Worm (Caenorhabditis elegans): ENCODE measurements around the gene bgnt-1.1.

bgnt-1.1 gene

DNA sequence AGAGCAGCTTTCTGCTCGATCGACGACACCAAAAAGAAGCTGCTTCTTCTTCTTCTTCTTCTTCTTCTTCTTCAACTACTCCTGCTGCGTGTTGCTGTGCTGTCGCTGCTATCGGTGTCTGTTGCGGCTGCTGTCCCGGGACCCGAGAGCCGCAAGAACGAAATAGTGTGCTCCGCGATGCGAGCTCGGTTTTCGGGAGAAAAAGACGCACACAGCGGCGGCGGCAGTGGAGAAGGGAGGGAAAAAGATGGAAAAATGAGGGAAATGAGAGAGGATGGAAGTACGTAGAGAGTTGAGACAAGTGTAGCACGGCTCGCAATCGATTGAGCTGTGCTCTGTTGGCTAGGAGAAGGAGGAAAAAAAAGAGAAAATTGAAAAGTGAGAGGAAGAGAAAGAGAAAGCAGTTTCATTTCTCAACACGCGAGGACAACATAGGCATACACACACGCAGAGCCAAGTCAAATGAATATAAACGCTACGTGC, 31.2 kb downstream of the bgnt-1.1 start (continued):
- TF ChIP-seq egl-5 (tag; optimal IDR thresholded peaks at IDR 0.05), result no peak
- no peak for TF ChIP-seq nhr-76 (tag; optimal IDR thresholded peaks at IDR 0.05)
- TF ChIP-seq unc-62 (GFP tag; optimal IDR thresholded peaks at IDR 0.05), result no peak
- no peak for TF ChIP-seq ztf-11 (tag; optimal IDR thresholded peaks at IDR 0.05)

DNA sequence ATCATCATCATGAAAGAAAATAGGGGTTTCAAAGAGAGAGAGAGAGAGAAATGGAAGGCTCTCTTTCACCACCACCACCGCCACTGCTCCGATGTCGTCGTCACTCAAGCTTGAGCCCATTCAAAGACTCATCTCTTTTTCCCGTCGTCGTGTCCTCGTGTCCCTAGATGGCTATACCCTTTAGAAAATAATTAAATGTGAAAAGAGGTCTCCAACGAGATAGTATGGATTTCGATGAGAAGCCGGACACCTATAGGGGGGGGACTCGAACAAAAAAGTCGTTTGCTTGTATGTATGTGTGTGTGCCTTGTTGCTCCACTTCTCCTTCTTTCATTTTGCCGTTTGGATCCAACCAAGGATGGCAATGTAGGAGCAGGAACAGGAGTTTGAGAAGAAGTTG, 32.4 kb downstream of the bgnt-1.1 start:
- TF ChIP-seq nhr-28 (tag; optimal IDR thresholded peaks at IDR 0.05) (no peak), egl-5 (tag; optimal IDR thresholded peaks at IDR 0.05) (peak; percentile 14)

DNA sequence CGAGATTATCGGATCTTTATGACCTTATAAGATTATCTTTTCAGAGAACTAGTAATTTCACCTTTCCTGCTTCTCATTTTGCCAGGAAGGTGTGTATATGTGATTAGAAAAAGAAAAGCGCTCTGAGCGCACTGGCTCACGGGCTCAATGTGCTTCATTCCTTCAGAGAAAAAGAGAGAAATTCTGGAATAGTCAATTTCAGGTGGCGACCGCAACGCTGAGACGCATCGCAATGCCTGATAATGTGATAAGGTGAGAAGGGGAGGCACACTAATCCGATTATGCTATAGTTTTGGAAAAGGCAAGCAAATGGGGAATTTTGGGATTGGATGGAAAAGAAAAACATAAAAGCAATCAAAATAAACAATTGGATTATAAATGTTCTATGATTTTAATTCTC, 33.4 kb downstream of the bgnt-1.1 start:
- TF ChIP-seq elt-2 (tag; optimal IDR thresholded peaks at IDR 0.05) (peak; percentile 53), hmg-11 (tag; optimal IDR thresholded peaks at IDR 0.05) (no peak), nfya-1 (tag; optimal IDR thresholded peaks at IDR 0.05; ENCODE audit: insufficient read depth) (peak; percentile 29), pqm-1 (tag; optimal IDR thresholded peaks at IDR 0.05) (peak; percentile 63)

DNA sequence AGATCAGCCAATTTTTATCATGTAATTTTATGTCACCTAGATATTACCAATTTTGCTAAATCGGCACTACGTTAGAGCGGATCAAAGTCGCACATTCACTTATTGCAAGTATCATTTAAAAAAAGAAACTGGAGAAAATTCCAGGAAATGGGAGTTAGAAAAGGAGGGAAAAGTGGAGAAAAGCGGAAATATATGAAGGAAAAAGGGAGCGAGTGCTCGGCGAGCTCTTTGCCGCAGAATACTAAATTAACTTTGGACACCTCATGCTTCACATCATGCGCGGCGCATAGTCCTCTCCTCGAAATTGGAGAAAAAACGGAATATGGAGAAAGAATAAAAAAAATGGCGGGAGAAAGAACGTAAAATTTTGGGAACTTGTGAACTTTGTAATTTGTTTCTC, 35.0 kb downstream of the bgnt-1.1 start:
- peak; percentile 55 for TF ChIP-seq nfya-1 (tag; optimal IDR thresholded peaks at IDR 0.05; ENCODE audit: insufficient read depth)
- no peak for TF ChIP-seq nhr-67 (tag; optimal IDR thresholded peaks at IDR 0.05)
- TF ChIP-seq egl-5 (tag; optimal IDR thresholded peaks at IDR 0.05), result no peak
- TF ChIP-seq hmg-11 (tag; optimal IDR thresholded peaks at IDR 0.05), result peak; percentile 5
- TF ChIP-seq fkh-10 (GFP tag; optimal IDR thresholded peaks at IDR 0.05), result peak; percentile 86
- TF ChIP-seq eor-1 (tag; optimal IDR thresholded peaks at IDR 0.05), result no peak
- no peak for TF ChIP-seq snpc-4 (tag; optimal IDR thresholded peaks at IDR 0.05)
- TF ChIP-seq nhr-11 (tag; optimal IDR thresholded peaks at IDR 0.05), result no peak

DNA sequence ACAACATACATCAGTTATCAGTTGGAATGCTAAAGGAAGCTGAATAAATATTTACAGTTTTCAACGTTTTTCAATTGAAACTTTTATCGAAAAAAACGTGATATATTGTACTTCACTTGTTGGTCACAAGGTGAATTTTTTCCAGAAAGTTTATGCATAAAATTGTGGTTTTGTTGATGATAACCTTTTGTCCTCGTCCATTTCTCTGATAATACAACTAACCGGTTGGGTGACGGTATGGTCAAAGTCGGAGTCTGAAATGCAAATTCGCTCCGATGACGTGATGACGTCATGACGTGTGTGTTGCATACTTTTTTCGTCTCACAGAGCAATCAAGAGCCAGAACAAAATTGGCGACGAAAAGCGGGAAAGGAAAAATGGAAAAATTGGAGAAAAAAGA, 38.9 kb downstream of the bgnt-1.1 start:
- TF ChIP-seq pqm-1 (tag; optimal IDR thresholded peaks at IDR 0.05), result peak; percentile 90
- TF ChIP-seq tbx-2 (tag; optimal IDR thresholded peaks at IDR 0.05), result no peak
- TF ChIP-seq nhr-77 (tag; optimal IDR thresholded peaks at IDR 0.05), result no peak
- no peak for TF ChIP-seq mml-1 (tag; optimal IDR thresholded peaks at IDR 0.05)
- TF ChIP-seq jun-1 (tag; optimal IDR thresholded peaks at IDR 0.05), result peak; percentile 77
- TF ChIP-seq nhr-25 (tag; optimal IDR thresholded peaks at IDR 0.05), result no peak
- TF ChIP-seq R02D3.7 (tag; optimal IDR thresholded peaks at IDR 0.05), result no peak
- peak; percentile 84 for TF ChIP-seq pha-4 (tag; optimal IDR thresholded peaks at IDR 0.05)
- TF ChIP-seq nfya-1 (tag; optimal IDR thresholded peaks at IDR 0.05; ENCODE audit: insufficient read depth), result peak; percentile 8
- TF ChIP-seq fkh-10 (GFP tag; optimal IDR thresholded peaks at IDR 0.05), result no peak
- TF ChIP-seq nhr-11 (tag; optimal IDR thresholded peaks at IDR 0.05), result no peak
- TF ChIP-seq egl-5 (tag; optimal IDR thresholded peaks at IDR 0.05), result no peak
- TF ChIP-seq nhr-67 (tag; optimal IDR thresholded peaks at IDR 0.05), result no peak
- peak; percentile 94 for TF ChIP-seq elt-2 (tag; optimal IDR thresholded peaks at IDR 0.05)
- TF ChIP-seq eor-1 (tag; optimal IDR thresholded peaks at IDR 0.05), result no peak
- TF ChIP-seq nhr-23 (tag; optimal IDR thresholded peaks at IDR 0.05), result no peak
- no peak for TF ChIP-seq egl-27 (tag; optimal IDR thresholded peaks at IDR 0.05)

ce11 chrIV:10512752-10513151, 40.2 kb downstream of the bgnt-1.1 start:
- TF ChIP-seq ztf-11 (tag; optimal IDR thresholded peaks at IDR 0.05), result no peak
- no peak for TF ChIP-seq tbx-2 (tag; optimal IDR thresholded peaks at IDR 0.05)
- TF ChIP-seq egl-5 (tag; optimal IDR thresholded peaks at IDR 0.05), result peak; percentile 64
- no peak for TF ChIP-seq fkh-10 (GFP tag; optimal IDR thresholded peaks at IDR 0.05)
- TF ChIP-seq lin-39 (tag; optimal IDR thresholded peaks at IDR 0.05), result peak; percentile 45
- TF ChIP-seq nfya-1 (tag; optimal IDR thresholded peaks at IDR 0.05; ENCODE audit: insufficient read depth), result peak; percentile 26

DNA sequence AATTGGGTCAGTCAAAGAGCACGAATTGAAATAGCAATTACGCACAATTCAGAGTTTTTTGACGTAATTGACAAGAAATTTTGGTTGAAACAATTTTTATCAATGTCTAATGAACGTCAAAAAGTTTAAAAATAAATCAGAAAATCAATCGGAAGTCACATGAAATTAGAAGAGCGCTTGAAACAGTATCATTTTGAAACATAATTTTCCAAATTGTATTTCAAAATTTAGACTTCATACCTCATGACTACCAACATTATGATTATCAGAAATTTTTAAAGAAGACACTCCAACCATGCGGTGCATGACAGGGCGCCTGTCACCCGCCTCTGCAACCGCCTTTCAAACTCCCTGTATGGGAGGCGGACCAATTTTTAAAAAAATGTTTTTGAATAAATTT, 40.7 kb downstream of the bgnt-1.1 start:
- peak; percentile 9 for TF ChIP-seq pha-4 (tag; optimal IDR thresholded peaks at IDR 0.05)
- TF ChIP-seq lin-39 (tag; optimal IDR thresholded peaks at IDR 0.05), result no peak
- TF ChIP-seq elt-2 (tag; optimal IDR thresholded peaks at IDR 0.05), result peak; percentile 77

DNA sequence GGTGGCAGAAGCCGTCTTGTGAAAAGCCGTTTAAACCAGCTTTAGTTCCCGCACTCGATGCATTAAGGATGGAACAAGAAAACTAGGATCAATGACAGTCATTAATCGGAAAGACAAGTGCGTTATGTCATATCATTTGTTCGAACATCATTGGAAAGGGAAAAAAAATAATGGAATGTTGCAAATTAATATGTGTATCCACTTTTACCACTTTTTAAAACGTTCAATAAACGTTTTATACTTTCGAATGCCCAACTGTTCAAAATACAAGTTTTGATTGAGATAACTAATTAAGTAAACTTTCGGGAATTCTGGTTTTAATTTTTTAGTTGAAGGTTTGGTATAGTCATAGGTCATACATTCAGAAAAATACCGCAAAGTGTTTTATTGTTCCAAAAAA, 42.5 kb downstream of the bgnt-1.1 start, which contains the start of gene C02F4.4:
Gene C02F4.4, minus strand, starts transcription at position 101 of the 400 bp plus-strand sequence.
- TF ChIP-seq eor-1 (tag; optimal IDR thresholded peaks at IDR 0.05), result no peak
- TF ChIP-seq sea-2 (GFP tag; optimal IDR thresholded peaks at IDR 0.05), result no peak
- TF ChIP-seq fos-1 (tag; optimal IDR thresholded peaks at IDR 0.05), result no peak
- TF ChIP-seq ceh-28 (tag; optimal IDR thresholded peaks at IDR 0.05), result no peak
- no peak for TF ChIP-seq unc-62 (GFP tag; optimal IDR thresholded peaks at IDR 0.05)
- TF ChIP-seq fkh-2 (tag; optimal IDR thresholded peaks at IDR 0.05), result no peak
